Worm (Caenorhabditis elegans) whole organism, midembryonic: Measurements from ENCODE around the gene srh-27.

Experiments
- flt-1 ChIP-seq: fragments of 200-800 bp; sonication (Bioruptor generic); IDR thresholded peaks from 2 replicates; pipeline ENCODE4 v1.3.6; 2022; ENCODE audit warnings: missing genetic modification characterization, missing compliant biosample characterization
- klf-2 ChIP-seq: fragments of 200-800 bp; sonication (Bioruptor generic); conservative IDR thresholded peaks from 2 replicates; pipeline ENCODE4 v1.3.6; 2022; ENCODE audit warnings: missing genetic modification reagents, missing genetic modification characterization, missing compliant biosample characterization
- tab-1 ChIP-seq: fragments of 200-800 bp; sonication (Bioruptor generic); IDR thresholded peaks from 2 replicates; pipeline ENCODE4 v1.3.6; 2022; ENCODE audit warnings: missing genetic modification characterization, missing compliant biosample characterization
- ztf-23 ChIP-seq: fragments of 200-800 bp; sonication (Bioruptor generic); IDR thresholded peaks from 2 replicates; pipeline ENCODE4 v1.3.6; 2022; ENCODE audit warnings: missing genetic modification reagents, missing genetic modification characterization, missing compliant biosample characterization

DNA sequence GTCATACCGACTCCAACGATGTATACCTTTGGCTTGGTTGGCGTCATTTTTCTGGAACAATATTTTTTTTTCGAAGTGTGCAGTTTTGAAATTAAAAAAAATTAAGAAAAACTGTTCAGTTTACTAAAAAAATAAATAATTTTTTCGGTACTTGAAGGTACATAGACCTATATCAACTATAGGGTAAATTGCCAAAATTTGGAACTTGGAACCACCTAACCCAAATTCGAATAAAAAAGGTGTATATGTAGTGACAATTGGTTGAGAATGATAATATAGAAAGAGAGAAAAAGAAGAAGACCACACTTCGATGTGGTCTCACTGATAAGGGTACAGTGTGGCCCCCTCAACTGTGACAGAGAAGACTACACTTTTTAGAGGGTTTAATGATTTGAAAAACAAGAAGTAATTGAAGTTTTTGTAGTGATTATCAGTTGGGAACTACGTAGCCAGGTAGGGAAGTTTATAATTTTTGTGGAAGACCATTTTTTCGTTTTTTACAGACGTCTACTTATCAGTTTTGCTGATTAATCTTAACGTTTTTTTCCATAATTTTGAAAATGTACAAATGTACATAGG lies 22.6 kb upstream of the srh-27 start, which contains the start of gene daf-22:
- TF ChIP-seq tab-1 (no peak), ztf-23 (no peak), klf-2 (GFP tag; lab: Robert Waterston, UW) (no peak), flt-1 (GFP tag; lab: Robert Waterston, UW) (no peak)
